Fruit fly (Drosophila melanogaster) whole organism, pupa: Measurements from ENCODE around the gene CG31706.

Experiments
- CG10348 ChIP-seq: fragments of 200-800 bp; sonication (Bioruptor generic); IDR thresholded peaks from 2 replicates; pipeline ENCODE4 v1.3.6; 2022; ENCODE audit warnings: missing biosample characterization, missing genetic modification characterization
- CG13204 ChIP-seq: fragments of 200-800 bp; sonication (Bioruptor generic); optimal IDR thresholded peaks from 2 replicates; lab custom pipeline; 2018; ENCODE audit warnings: missing biosample characterization, mild to moderate bottlenecking, missing genetic modification characterization, moderate library complexity
- CG15710 ChIP-seq: fragments of 200-800 bp; sonication (Bioruptor generic); optimal IDR thresholded peaks from 2 replicates; lab custom pipeline; 2018; ENCODE audit warnings: missing biosample characterization, mild to moderate bottlenecking, missing genetic modification characterization, moderate library complexity
- CG32121 ChIP-seq: fragments of 200-800 bp; sonication (Bioruptor generic); IDR thresholded peaks from 2 replicates; pipeline ENCODE4 v1.3.6; 2022; ENCODE audit warnings: missing biosample characterization, missing genetic modification characterization
- CG4496 ChIP-seq: fragments of 200-800 bp; sonication (Bioruptor generic); IDR thresholded peaks from 3 replicates; pipeline ENCODE4 v1.3.6; 2022; ENCODE audit warnings: missing biosample characterization, missing genetic modification characterization
- CG8301 ChIP-seq: fragments of 200-800 bp; sonication (Bioruptor generic); optimal IDR thresholded peaks from 2 replicates; lab custom pipeline; 2018; ENCODE audit warnings: missing biosample characterization, mild to moderate bottlenecking, missing genetic modification characterization
- D1 ChIP-seq: fragments of 200-800 bp; sonication (Bioruptor generic); optimal IDR thresholded peaks from 2 replicates; lab custom pipeline; 2018; ENCODE audit warnings: missing biosample characterization, mild to moderate bottlenecking, missing genetic modification characterization, moderate library complexity
- EcR ChIP-seq: fragments of 200-800 bp; sonication (Bioruptor generic); optimal IDR thresholded peaks from 3 replicates; lab custom pipeline; 2019; ENCODE audit warnings: missing biosample characterization, missing genetic modification characterization, mild to moderate bottlenecking, moderate library complexity, missing genetic modification reagents
- Ets98B ChIP-seq: fragments of 200-800 bp; sonication (Bioruptor generic); IDR thresholded peaks from 2 replicates; pipeline ENCODE4 v1.3.6; 2022; ENCODE audit warnings: missing biosample characterization, missing genetic modification characterization
- Pif1A ChIP-seq: fragments of 200-800 bp; sonication (Bioruptor generic); optimal IDR thresholded peaks from 3 replicates; lab custom pipeline; 2016; ENCODE audit warnings: missing biosample characterization, missing genetic modification characterization
- fd96Ca ChIP-seq: fragments of 200-800 bp; sonication (Bioruptor generic); IDR thresholded peaks from 3 replicates; pipeline ENCODE4 v1.3.6; 2022; ENCODE audit warnings: missing biosample characterization, missing genetic modification characterization
- gl ChIP-seq: fragments of 200-800 bp; sonication (Bioruptor generic); optimal IDR thresholded peaks from 2 replicates; lab custom pipeline; 2018; ENCODE audit warnings: missing biosample characterization, mild to moderate bottlenecking, missing genetic modification characterization
- rn ChIP-seq: fragments of 200-800 bp; sonication (Bioruptor generic); IDR thresholded peaks from 2 replicates; pipeline ENCODE4 v1.3.6; 2022; ENCODE audit warnings: missing biosample characterization, missing genetic modification characterization

- no peak for TF ChIP-seq CG32121 (GFP tag; lab: Robert Waterston, UW)
- TF ChIP-seq fd96Ca = no peak
- TF ChIP-seq EcR = no peak
- TF ChIP-seq CG15710 (tag; lab: Kevin White, UChicago) = no peak
- no peak for TF ChIP-seq gl
- no peak for TF ChIP-seq CG4496 (GFP tag; lab: Robert Waterston, UW)
- no peak for TF ChIP-seq CG8301
- TF ChIP-seq CG13204 (GFP tag; lab: Kevin White, UChicago) = no peak
- no peak for TF ChIP-seq Pif1A
- no peak for TF ChIP-seq CG10348 (GFP tag; lab: Robert Waterston, UW)
- no peak for TF ChIP-seq Ets98B (GFP tag; lab: Robert Waterston, UW)
- no peak for TF ChIP-seq D1
- no peak for TF ChIP-seq rn (GFP tag; lab: Robert Waterston, UW)
Observed at dm6 chr2L:11502698-11503097, 28.2 kb downstream of the CG31706 start.
